Worm (Caenorhabditis elegans) whole organism, L4 larva: ENCODE results near the gene dylt-3.

Experiments used
- F49E8.2 ChIP-seq: sonication (generic microtip); optimal IDR thresholded peaks from 2 replicates; lab custom pipeline; 2016; ENCODE audit warnings: missing compliant biosample characterization, mild to moderate bottlenecking, missing genetic modification characterization, borderline replicate concordance
- T20F7.1 ChIP-seq: fragments of 200-800 bp; sonication (Bioruptor generic); optimal IDR thresholded peaks from 2 replicates; lab custom pipeline; 2018; ENCODE audit warnings: mild to moderate bottlenecking, missing genetic modification characterization, missing compliant biosample characterization
- Y105C5A.15 ChIP-seq: fragments of 200-800 bp; sonication (Bioruptor generic); IDR thresholded peaks from 2 replicates; pipeline ENCODE4 v1.3.6; 2022; ENCODE audit warnings: missing genetic modification characterization, missing compliant biosample characterization
- aha-1 ChIP-seq: fragments of 150-350 bp; peaks from one replicate; lab custom pipeline; 2014; ENCODE audit warnings: missing biosample characterization, missing genetic modification characterization
- aly-2 ChIP-seq: sonication (generic microtip); optimal IDR thresholded peaks from 2 replicates; lab custom pipeline; 2018; ENCODE audit warnings: missing biosample characterization, missing genetic modification characterization
- ama-1 ChIP-seq: fragments of 150-350 bp; optimal IDR thresholded peaks from 2 replicates; lab custom pipeline; 2014; ENCODE audit warnings: inconsistent platforms, mixed read lengths
- ceh-32 ChIP-seq: sonication (generic microtip); optimal IDR thresholded peaks from 2 replicates; lab custom pipeline; 2016; ENCODE audit warnings: mild to moderate bottlenecking, missing genetic modification characterization, missing compliant biosample characterization; ENCODE audit not compliant: poor library complexity
- daf-16 ChIP-seq, 3 experiments: sonication (generic microtip); optimal IDR thresholded peaks; 2 replicates each; lab custom pipeline; 2016 to 2017; ENCODE audit warnings: missing genetic modification characterization in 3 of 3, missing genetic modification reagents in 3 of 3, mild to moderate bottlenecking in 2 of 3, missing compliant biosample characterization in 2 of 3, missing biosample characterization in 1 of 3, moderate library complexity in 1 of 3
- daf-8 ChIP-seq: fragments of 200-800 bp; sonication (Bioruptor generic); IDR thresholded peaks from 2 replicates; pipeline ENCODE4 v1.3.6; 2022; ENCODE audit warnings: missing genetic modification characterization, missing compliant biosample characterization
- dmd-9 ChIP-seq: fragments of 200-800 bp; sonication (Bioruptor generic); IDR thresholded peaks from 2 replicates; pipeline ENCODE4 v1.3.6; 2022; ENCODE audit warnings: missing genetic modification reagents, missing genetic modification characterization, missing compliant biosample characterization
- dpl-1 ChIP-seq: fragments of 150-350 bp; optimal IDR thresholded peaks from 2 replicates; lab custom pipeline; 2014; ENCODE audit warnings: missing biosample characterization, missing genetic modification reagents, missing genetic modification characterization
- duxl-1 ChIP-seq: sonication (generic microtip); optimal IDR thresholded peaks from 2 replicates; lab custom pipeline; 2016; ENCODE audit warnings: mild to moderate bottlenecking, missing genetic modification characterization, moderate library complexity, missing compliant biosample characterization; ENCODE audit not compliant: poor library complexity
- dve-1 ChIP-seq: sonication (generic microtip); optimal IDR thresholded peaks from 2 replicates; lab custom pipeline; 2017; ENCODE audit warnings: antibody characterized with exemption, mild to moderate bottlenecking, missing genetic modification characterization, missing compliant biosample characterization; ENCODE audit not compliant: insufficient read depth
- egl-27 ChIP-seq: sonication (generic microtip); optimal IDR thresholded peaks from 3 replicates; lab custom pipeline; 2017; ENCODE audit warnings: missing biosample characterization, missing genetic modification reagents, missing genetic modification characterization
- fos-1 ChIP-seq: fragments of 150-350 bp; optimal IDR thresholded peaks from 2 replicates; lab custom pipeline; 2014; ENCODE audit warnings: missing biosample characterization, missing genetic modification characterization
- hif-1 ChIP-seq, 2 experiments: sonication (generic microtip); optimal IDR thresholded peaks; 2 replicates each; lab custom pipeline; 2016 to 2017; ENCODE audit warnings: missing compliant biosample characterization in 2 of 2, missing genetic modification characterization in 2 of 2, missing genetic modification reagents in 2 of 2, missing genotype in 2 of 2, mild to moderate bottlenecking in 1 of 2
- hlh-30 ChIP-seq: sonication (generic microtip); optimal IDR thresholded peaks from 2 replicates; lab custom pipeline; 2017; ENCODE audit warnings: antibody characterized with exemption, mild to moderate bottlenecking, missing genetic modification characterization, missing compliant biosample characterization; ENCODE audit not compliant: insufficient read depth
- jun-1 ChIP-seq: fragments of 150-350 bp; optimal IDR thresholded peaks from 2 replicates; lab custom pipeline; 2014; ENCODE audit warnings: missing biosample characterization, missing genetic modification reagents, missing genetic modification characterization
- lim-7 ChIP-seq: fragments of 200-800 bp; sonication (Bioruptor generic); IDR thresholded peaks from 2 replicates; pipeline ENCODE4 v1.3.6; 2022; ENCODE audit warnings: missing genetic modification characterization, missing compliant biosample characterization
- lin-13 ChIP-seq: fragments of 150-350 bp; optimal IDR thresholded peaks from 2 replicates; lab custom pipeline; 2014; ENCODE audit warnings: missing biosample characterization, missing genetic modification reagents, missing genetic modification characterization
- lin-15B ChIP-seq: fragments of 150-350 bp; sonication (generic microtip); optimal IDR thresholded peaks from 3 replicates; lab custom pipeline; 2014; ENCODE audit warnings: missing biosample characterization, missing genetic modification characterization
- lin-38 ChIP-seq: fragments of 200-800 bp; sonication (Bioruptor generic); IDR thresholded peaks from 2 replicates; pipeline ENCODE4 v1.3.6; 2022; ENCODE audit warnings: missing genetic modification reagents, missing genetic modification characterization, missing compliant biosample characterization
- lsy-2 ChIP-seq, 2 experiments: fragments of 150-350 bp in 1 of 2; sonication (generic microtip) in 1 of 2; optimal IDR thresholded peaks; 2 replicates each; lab custom pipeline; 2014 to 2017; ENCODE audit warnings: missing biosample characterization in 2 of 2, missing genetic modification characterization in 2 of 2
- madf-5 ChIP-seq, 2 experiments: fragments of 200-800 bp; sonication (Bioruptor generic); IDR thresholded peaks; 2 replicates each; pipeline ENCODE4 v1.3.6; 2022; ENCODE audit warnings: missing compliant biosample characterization in 2 of 2, missing genetic modification characterization in 2 of 2
- mep-1 ChIP-seq: fragments of 150-350 bp; sonication (generic microtip); optimal IDR thresholded peaks from 3 replicates; lab custom pipeline; 2014; ENCODE audit warnings: missing biosample characterization, missing genetic modification characterization
- mes-2 ChIP-seq: sonication (generic microtip); optimal IDR thresholded peaks from 2 replicates; lab custom pipeline; 2016; ENCODE audit warnings: missing genotype, mild to moderate bottlenecking, missing genetic modification characterization, missing compliant biosample characterization; ENCODE audit not compliant: poor library complexity, severe bottlenecking
- nhr-102 ChIP-seq: sonication (generic microtip); optimal IDR thresholded peaks from 2 replicates; lab custom pipeline; 2016; ENCODE audit warnings: mild to moderate bottlenecking, missing genetic modification characterization, moderate library complexity, missing compliant biosample characterization
- nhr-111 ChIP-seq: fragments of 200-800 bp; sonication (Bioruptor generic); optimal IDR thresholded peaks from 2 replicates; lab custom pipeline; 2018; ENCODE audit warnings: mild to moderate bottlenecking, missing genetic modification characterization, missing compliant biosample characterization
- nhr-237 ChIP-seq: sonication (generic microtip); optimal IDR thresholded peaks from 2 replicates; lab custom pipeline; 2017; ENCODE audit warnings: missing biosample characterization, missing genetic modification characterization
- nhr-25 ChIP-seq: sonication (generic microtip); optimal IDR thresholded peaks from 2 replicates; lab custom pipeline; 2017; ENCODE audit warnings: missing genetic modification characterization, mild to moderate bottlenecking, missing compliant biosample characterization, antibody characterized with exemption, moderate library complexity, borderline replicate concordance; ENCODE audit not compliant: insufficient read depth
- nhr-28 ChIP-seq: fragments of 150-350 bp; optimal IDR thresholded peaks from 2 replicates; lab custom pipeline; 2014; ENCODE audit warnings: missing biosample characterization, missing genetic modification characterization
- nhr-77 ChIP-seq: fragments of 150-350 bp; optimal IDR thresholded peaks from 2 replicates; lab custom pipeline; 2014; ENCODE audit warnings: missing biosample characterization, missing genetic modification characterization
- pha-4 ChIP-seq, 2 experiments: fragments of 150-350 bp in 1 of 2; fragments of 200-800 bp in 1 of 2; sonication (Bioruptor generic) in 1 of 2; IDR thresholded peaks in 1 of 2; optimal IDR thresholded peaks in 1 of 2; 2 replicates each; pipeline versions ENCODE4 v1.3.6 to Lab custom; 2014 to 2022; ENCODE audit warnings: missing genetic modification characterization in 2 of 2, missing genetic modification reagents in 2 of 2, missing biosample characterization in 1 of 2, missing compliant biosample characterization in 1 of 2
- php-3 ChIP-seq: fragments of 200-800 bp; sonication (Bioruptor generic); IDR thresholded peaks from 2 replicates; pipeline ENCODE4 v1.3.6; 2022; ENCODE audit warnings: missing genetic modification reagents, missing genetic modification characterization, missing compliant biosample characterization
- set-16 ChIP-seq: fragments of 200-800 bp; sonication (Bioruptor generic); IDR thresholded peaks from 2 replicates; pipeline ENCODE4 v1.3.6; 2022; ENCODE audit warnings: missing genetic modification reagents, missing genetic modification characterization, missing compliant biosample characterization
- snpc-1.2 ChIP-seq: fragments of 200-800 bp; sonication (Bioruptor generic); IDR thresholded peaks from 2 replicates; pipeline ENCODE4 v1.3.6; 2022; ENCODE audit warnings: missing genetic modification reagents, missing genetic modification characterization, missing compliant biosample characterization
- spr-3 ChIP-seq: fragments of 200-800 bp; sonication (Bioruptor generic); optimal IDR thresholded peaks from 2 replicates; lab custom pipeline; 2018; ENCODE audit warnings: mild to moderate bottlenecking, missing genetic modification characterization, missing compliant biosample characterization
- tag-97 ChIP-seq: fragments of 200-800 bp; sonication (Bioruptor generic); IDR thresholded peaks from 2 replicates; pipeline ENCODE4 v1.3.6; 2022; ENCODE audit warnings: missing genetic modification characterization, missing compliant biosample characterization
- unc-62 ChIP-seq, 3 experiments: fragments of 150-350 bp in 1 of 3; sonication (generic microtip); optimal IDR thresholded peaks in 2 of 3; peaks in 1 of 3; 1 replicate in 1 of 3; 2 replicates in 2 of 3; lab custom pipeline; 2014 to 2017; ENCODE audit warnings: missing biosample characterization in 3 of 3, missing genetic modification characterization in 3 of 3, missing genetic modification reagents in 3 of 3, missing genotype in 1 of 3

The dylt-3 gene

ce11 chrII:8223422-8223821, 41.9 kb downstream of the dylt-3 start (continued):
- TF ChIP-seq set-16 (GFP tag; lab: Robert Waterston, UW) (no peak), fos-1 (tag; lab: Kevin White, UChicago) (no peak), nhr-237 (tag; lab: Kevin White, UChicago) (no peak), Y105C5A.15 (GFP tag; lab: Robert Waterston, UW) (no peak), lsy-2 (tag; optimal IDR thresholded peaks at IDR 0.05; lab: Kevin White, UChicago) (no peak), nhr-77 (tag; lab: Kevin White, UChicago) (no peak), dpl-1 (GFP tag; lab: Kevin White, UChicago) (no peak), lin-15B (no peak), nhr-102 (tag; lab: Kevin White, UChicago) (no peak), nhr-111 (GFP tag; lab: Kevin White, UChicago) (no peak), pha-4 (GFP tag; IDR thresholded peaks at IDR 0.05; lab: Robert Waterston, UW) (no peak), pha-4 (tag; optimal IDR thresholded peaks at IDR 0.05; lab: Kevin White, UChicago) (peak; percentile 55), hif-1 (tag; optimal IDR thresholded peaks at IDR 0.05; lab: Kevin White, UChicago) (no peak), jun-1 (no peak), T20F7.1 (GFP tag; lab: Kevin White, UChicago) (no peak), php-3 (GFP tag; lab: Robert Waterston, UW) (no peak)
- TF ChIP-seq, all 104 proteins: peak for 5

DNA sequence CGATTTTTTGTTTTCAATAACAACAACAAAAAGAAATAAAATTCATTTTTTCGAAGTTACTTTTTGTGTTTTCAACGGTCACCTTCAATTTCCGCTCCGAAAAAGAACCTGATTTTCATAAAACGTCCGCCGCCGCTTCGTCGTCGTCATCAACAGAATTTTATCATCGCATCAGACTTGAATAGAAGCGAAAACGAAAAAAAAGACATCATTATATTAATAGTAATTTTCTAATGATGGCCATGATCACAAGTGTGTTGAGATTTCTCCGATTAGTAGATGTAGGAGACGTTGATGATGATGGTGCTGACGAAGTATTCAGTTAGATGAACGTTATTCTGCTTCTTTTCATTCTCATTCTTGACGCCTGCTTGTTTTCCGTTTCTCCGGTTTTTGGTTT, 42.4 kb downstream of the dylt-3 start:
- TF ChIP-seq tag-97 (GFP tag; lab: Robert Waterston, UW) (no peak), unc-62 (GFP tag; optimal IDR thresholded peaks at IDR 0.05 in 1 of 2; lab: Kevin White, UChicago) (peak in 1 of 2 experiments; percentile 83), unc-62 (tag; optimal IDR thresholded peaks at IDR 0.05; lab: Kevin White, UChicago) (no peak)

DNA sequence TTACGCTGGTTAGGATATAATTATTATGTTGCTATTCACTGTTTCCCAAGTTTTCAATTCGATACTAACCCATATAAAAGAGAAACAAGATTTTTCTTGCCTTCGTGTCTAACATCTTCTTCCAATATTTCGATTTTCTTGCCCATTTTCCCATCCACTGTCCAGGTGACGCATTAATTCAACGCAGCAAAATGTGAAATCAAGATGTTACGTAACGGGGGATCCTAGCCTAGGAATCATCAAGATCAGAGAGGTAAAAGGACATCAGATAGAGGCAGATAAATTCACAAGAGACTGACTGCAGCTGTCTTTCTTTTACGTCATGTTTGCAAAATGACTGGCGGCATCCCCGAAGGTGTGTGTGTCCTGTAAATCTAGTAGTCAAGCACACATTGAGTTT, 43.1 kb downstream of the dylt-3 start:
- TF ChIP-seq nhr-25 (tag; lab: Kevin White, UChicago) (no peak), duxl-1 (no peak), madf-5 (GFP tag; IDR thresholded peaks at IDR 0.05; lab: Robert Waterston, UW) (no peak), aly-2 (tag; lab: Kevin White, UChicago) (no peak), aha-1 (tag; lab: Kevin White, UChicago) (peak; percentile 13), unc-62 (GFP tag; optimal IDR thresholded peaks at IDR 0.05 in 1 of 2; lab: Kevin White, UChicago) (peak in 1 of 2 experiments; percentile 99), unc-62 (tag; optimal IDR thresholded peaks at IDR 0.05; lab: Kevin White, UChicago) (no peak)

- peak; percentile 17 for TF ChIP-seq hlh-30 (tag; lab: Kevin White, UChicago)
- no peak for TF ChIP-seq ceh-32
- peak; percentile 17 for TF ChIP-seq dve-1
- peak in 1 of 2 experiments; percentile 75 for TF ChIP-seq unc-62 (GFP tag; optimal IDR thresholded peaks at IDR 0.05 in 1 of 2; lab: Kevin White, UChicago)
- no peak for TF ChIP-seq unc-62 (tag; optimal IDR thresholded peaks at IDR 0.05; lab: Kevin White, UChicago)
- peak; percentile 76 for TF ChIP-seq nhr-28
Observed at ce11 chrII:8225347-8225746, 43.8 kb downstream of the dylt-3 start.

DNA sequence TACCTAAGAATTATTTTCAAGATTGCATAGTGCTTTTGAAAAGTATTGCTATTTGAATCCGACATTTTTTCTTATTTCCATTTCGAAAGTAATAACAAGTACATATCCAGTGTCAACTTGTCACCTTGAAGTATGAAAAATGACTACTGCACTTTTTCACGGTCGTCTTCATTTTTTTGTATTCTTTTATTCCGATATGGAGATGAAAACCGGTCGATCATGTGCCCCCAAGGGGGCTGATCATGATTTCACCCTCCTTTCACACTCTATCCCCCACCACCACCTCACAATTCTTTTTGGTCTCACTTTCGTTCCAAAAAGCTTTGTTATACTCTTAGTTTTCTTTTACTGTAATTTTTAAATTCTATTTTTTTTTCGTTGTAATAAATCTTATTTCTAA, 44.4 kb downstream of the dylt-3 start:
- TF ChIP-seq daf-8 (GFP tag; lab: Robert Waterston, UW) (no peak), nhr-28 (no peak), hif-1 (tag; optimal IDR thresholded peaks at IDR 0.05; lab: Kevin White, UChicago) (no peak), egl-27 (tag; lab: Kevin White, UChicago) (no peak), mep-1 (tag; lab: Kevin White, UChicago) (peak; percentile 14), lin-38 (GFP tag; lab: Robert Waterston, UW) (no peak), daf-16 (GFP tag; optimal IDR thresholded peaks at IDR 0.05; lab: Kevin White, UChicago) (no peak), daf-16 (tag; optimal IDR thresholded peaks at IDR 0.05; lab: Kevin White, UChicago) (no peak), Y105C5A.15 (GFP tag; lab: Robert Waterston, UW) (no peak), mes-2 (no peak), dmd-9 (GFP tag; lab: Robert Waterston, UW) (no peak), snpc-1.2 (GFP tag; lab: Robert Waterston, UW) (no peak), aha-1 (tag; lab: Kevin White, UChicago) (peak; percentile 56), tag-97 (GFP tag; lab: Robert Waterston, UW) (no peak), lin-13 (GFP tag; lab: Kevin White, UChicago) (no peak), lsy-2 (tag; optimal IDR thresholded peaks at IDR 0.05; lab: Kevin White, UChicago) (no peak), spr-3 (GFP tag; lab: Kevin White, UChicago) (no peak), ama-1 (no peak), set-16 (GFP tag; lab: Robert Waterston, UW) (no peak), F49E8.2 (tag; lab: Kevin White, UChicago) (no peak), hlh-30 (tag; lab: Kevin White, UChicago) (peak; percentile 60), lim-7 (no peak), pha-4 (GFP tag; IDR thresholded peaks at IDR 0.05; lab: Robert Waterston, UW) (no peak), pha-4 (tag; optimal IDR thresholded peaks at IDR 0.05; lab: Kevin White, UChicago) (no peak), unc-62 (GFP tag; optimal IDR thresholded peaks at IDR 0.05 in 1 of 2; lab: Kevin White, UChicago) (peak in 1 of 2 experiments; percentile 23), unc-62 (tag; optimal IDR thresholded peaks at IDR 0.05; lab: Kevin White, UChicago) (no peak)
